Worm (Caenorhabditis elegans) whole organism, early embryonic: ENCODE measurements around the gene C24H10.3.

ENCODE experiments used
- ama-1 ChIP-seq: fragments of 150-350 bp; optimal IDR thresholded peaks from 2 replicates; lab custom pipeline; 2014
- tbx-11 ChIP-seq: fragments of 200-800 bp; sonication (Bioruptor generic); IDR thresholded peaks from 2 replicates; pipeline ENCODE4 v1.3.6; 2022; ENCODE audit warnings: missing genetic modification characterization, missing compliant biosample characterization
- tra-4 ChIP-seq: sonication (generic microtip); optimal IDR thresholded peaks from 2 replicates; lab custom pipeline; 2017; ENCODE audit warnings: missing genetic modification characterization, missing compliant biosample characterization

DNA sequence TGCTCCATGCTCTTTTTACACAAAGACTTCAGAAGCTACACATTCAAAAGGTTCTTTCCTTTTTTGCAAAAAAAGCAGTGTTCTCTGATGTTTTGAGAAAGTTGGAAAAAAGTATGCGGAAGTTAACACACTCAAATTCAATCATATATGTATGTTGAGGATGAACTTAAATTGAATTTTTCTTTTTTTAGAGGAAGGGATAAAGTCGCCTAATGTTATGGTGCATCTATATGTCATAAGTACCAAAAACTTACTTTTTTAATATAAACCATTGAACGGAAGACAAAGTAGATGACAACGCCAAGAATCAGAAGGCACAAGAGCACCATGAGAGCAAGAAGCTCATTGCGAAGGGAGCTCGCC is 32.3 kb upstream of the C24H10.3 start:
- TF ChIP-seq ama-1 (no peak), tbx-11 (GFP tag; lab: Robert Waterston, UW) (no peak), tra-4 (tag; lab: Kevin White, UChicago) (no peak)
